Fruit fly (Drosophila melanogaster): Measurements from ENCODE around the gene Ets21C.

The Ets21C gene

dm6 chr2L:602439-602879 is 49.7 kb upstream of the Ets21C start, which contains the start of gene CG13689 (continued):
- 0 out of 2 replicates have a peak, but pooled peaks have one; percentile 39 for TF ChIP-seq CG14441 (GFP tag; IDR thresholded peaks at IDR 0.05)
- TF ChIP-seq row (GFP tag; IDR thresholded peaks at IDR 0.05), result peak; percentile 24; the same call in 2 of the 3 replicates
- peak; percentile 60 for TF ChIP-seq NfI (GFP tag; optimal IDR thresholded peaks at IDR 0.05)
- TF ChIP-seq NK7.1 (GFP tag; optimal IDR thresholded peaks at IDR 0.05), result no peak
- peak; percentile 4 for TF ChIP-seq D19A (tag; optimal IDR thresholded peaks at IDR 0.05)
- peak; percentile 36; the same call in 1 of the 2 replicates for TF ChIP-seq sob (GFP tag; IDR thresholded peaks at IDR 0.05)
- TF ChIP-seq CG18599 (GFP tag; optimal IDR thresholded peaks at IDR 0.05), result peak; percentile 54
- no peak for TF ChIP-seq CG4404 (GFP tag; IDR thresholded peaks at IDR 0.05)
- no peak for TF ChIP-seq sd (tag; optimal IDR thresholded peaks at IDR 0.05)
- TF ChIP-seq chinmo (GFP tag; IDR thresholded peaks at IDR 0.05; ENCODE audit: partially characterized antibody), result no peak
- TF ChIP-seq CG7839 (tag; optimal IDR thresholded peaks at IDR 0.05), result peak; percentile 61
- no peak for TF ChIP-seq CG6254 (GFP tag; optimal IDR thresholded peaks at IDR 0.05)
- no peak for TF ChIP-seq maf-S (GFP tag; optimal IDR thresholded peaks at IDR 0.05)
- TF ChIP-seq CG2875 (GFP tag; optimal IDR thresholded peaks at IDR 0.05), result no peak
- TF ChIP-seq fd102C (GFP tag; optimal IDR thresholded peaks at IDR 0.05), result peak; percentile 37
- no peak for TF ChIP-seq Adf1 (GFP tag; IDR thresholded peaks at IDR 0.05)
- peak; percentile 41 for TF ChIP-seq CG4820 (GFP tag; optimal IDR thresholded peaks at IDR 0.05)
- TF ChIP-seq E2f2 (GFP tag; IDR thresholded peaks at IDR 0.05), result peak; percentile 61
- TF ChIP-seq lola (GFP tag; optimal IDR thresholded peaks at IDR 0.05), result peak in 1 of 3 experiments; percentile 12
- peak; percentile 82 for TF ChIP-seq stwl (tag; optimal IDR thresholded peaks at IDR 0.05)
- no peak for TF ChIP-seq ham (GFP tag; IDR thresholded peaks at IDR 0.05)
- TF ChIP-seq abd-A (tag; optimal IDR thresholded peaks at IDR 0.05), result no peak
- TF ChIP-seq ranshi (GFP tag; IDR thresholded peaks at IDR 0.05), result 0 out of 2 replicates have a peak, but pooled peaks have one; percentile 8
- peak; percentile 61 for TF ChIP-seq CG2120 (GFP tag; optimal IDR thresholded peaks at IDR 0.05)
- peak; percentile 45 for TF ChIP-seq Jarid2 (GFP tag; optimal IDR thresholded peaks at IDR 0.05)
- peak; percentile 42 for TF ChIP-seq CG10209 (GFP tag; optimal IDR thresholded peaks at IDR 0.05)
- TF ChIP-seq MBD-R2 (GFP tag; IDR thresholded peaks at IDR 0.05), result peak; percentile 81
- peak; percentile 69; the same call in 1 of the 3 replicates for TF ChIP-seq CG2199 (GFP tag; IDR thresholded peaks at IDR 0.05)
- peak in 1 of 3 experiments; percentile 67 for TF ChIP-seq Stat92E (GFP tag; optimal IDR thresholded peaks at IDR 0.05)
- TF ChIP-seq z (GFP tag; IDR thresholded peaks at IDR 0.05), result no peak
- peak; percentile 7 for TF ChIP-seq vfl (GFP tag; optimal IDR thresholded peaks at IDR 0.05)
- no peak for TF ChIP-seq Ada2b (GFP tag; IDR thresholded peaks at IDR 0.05)
- peak; percentile 14 for TF ChIP-seq dmrt11E (tag; optimal IDR thresholded peaks at IDR 0.05)
- peak; percentile 74 for TF ChIP-seq Sox102F (GFP tag; optimal IDR thresholded peaks at IDR 0.05)
- no peak for TF ChIP-seq HmgD (GFP tag; optimal IDR thresholded peaks at IDR 0.05)
- no peak for TF ChIP-seq CG4707 (GFP tag; optimal IDR thresholded peaks at IDR 0.05)
- TF ChIP-seq CG7372 (GFP tag; IDR thresholded peaks at IDR 0.05), result no peak; the same call in 1 of the 2 replicates
- TF ChIP-seq CoRest (tag; optimal IDR thresholded peaks at IDR 0.05), result peak; percentile 68
- TF ChIP-seq bcd (GFP tag; optimal IDR thresholded peaks at IDR 0.05), result peak; percentile 59
- TF ChIP-seq btn (GFP tag; optimal IDR thresholded peaks at IDR 0.05), result no peak
- TF ChIP-seq scrt (GFP tag; optimal IDR thresholded peaks at IDR 0.05), result peak; percentile 30
- TF ChIP-seq CHES-1-like (GFP tag; optimal IDR thresholded peaks at IDR 0.05), result peak; percentile 42
- TF ChIP-seq sens (GFP tag), result peak; percentile 92
- TF ChIP-seq Dbx (GFP tag; IDR thresholded peaks at IDR 0.05), result no peak
- TF ChIP-seq ase (GFP tag; IDR thresholded peaks at IDR 0.05), result peak; percentile 48; the same call in 1 of the 3 replicates
- TF ChIP-seq CG8924 (tag; optimal IDR thresholded peaks at IDR 0.05), result peak; percentile 53
- peak; percentile 26 for TF ChIP-seq CG2202 (tag; optimal IDR thresholded peaks at IDR 0.05)
- peak; percentile 96 for TF ChIP-seq CG10979 (tag; optimal IDR thresholded peaks at IDR 0.05)
- TF ChIP-seq GATAe (GFP tag; conservative IDR thresholded peaks at IDR 0.05), result no peak
- TF ChIP-seq chm (GFP tag; IDR thresholded peaks at IDR 0.05), result no peak

All from whole organism, embryonic.